Fruit fly (Drosophila melanogaster): ENCODE measurements around the gene CG18764.

Gene CG18764

dm6 chr3R:11614107-11614506 is 12.6 kb upstream of the CG18764 start:
- TF ChIP-seq CG3407 (GFP tag; optimal IDR thresholded peaks at IDR 0.05) = no peak
- TF ChIP-seq repo (GFP tag; optimal IDR thresholded peaks at IDR 0.05) = no peak
- TF ChIP-seq CG13287 (GFP tag; IDR thresholded peaks at IDR 0.05; ENCODE audit: partially characterized antibody) = no peak
- TF ChIP-seq CG11696 (GFP tag; IDR thresholded peaks at IDR 0.05) = no peak
- peak; percentile 25 for TF ChIP-seq sens (GFP tag)
- TF ChIP-seq ssp (GFP tag; IDR thresholded peaks at IDR 0.05) = no peak
- TF ChIP-seq crol (GFP tag; IDR thresholded peaks at IDR 0.05) = 0 out of 2 replicates have a peak, but pooled peaks have one; percentile 15
- 0 out of 3 replicates have a peak, but pooled peaks have one; percentile 6 for TF ChIP-seq ase (GFP tag; IDR thresholded peaks at IDR 0.05)
- no peak for TF ChIP-seq danr (GFP tag; IDR thresholded peaks at IDR 0.05)

dm6 chr3R:11614507-11614906 is 12.2 kb upstream of the CG18764 start:
- TF ChIP-seq sob (GFP tag; IDR thresholded peaks at IDR 0.05) (no peak), Drgx (GFP tag; IDR thresholded peaks at IDR 0.05) (peak; percentile 54; the same call in 1 of the 2 replicates), CG2889 (GFP tag; IDR thresholded peaks at IDR 0.05) (no peak), CG14710 (tag; optimal IDR thresholded peaks at IDR 0.05) (no peak), mam (GFP tag; optimal IDR thresholded peaks at IDR 0.05) (no peak), ara (GFP tag; IDR thresholded peaks at IDR 0.05) (no peak), CG12219 (GFP tag; optimal IDR thresholded peaks at IDR 0.05) (no peak), lbe (GFP tag; optimal IDR thresholded peaks at IDR 0.05) (peak; percentile 26), CG3838 (GFP tag; optimal IDR thresholded peaks at IDR 0.05) (no peak)

dm6 chr3R:11615415-11616104 is 11.1 kb upstream of the CG18764 start:
- TF ChIP-seq CG1024 (GFP tag; IDR thresholded peaks at IDR 0.05) (no peak), CG17912 (GFP tag; optimal IDR thresholded peaks at IDR 0.05) (no peak), Mad (GFP tag; optimal IDR thresholded peaks at IDR 0.05) (no peak), CG7987 (GFP tag; optimal IDR thresholded peaks at IDR 0.05) (no peak), Oaz (GFP tag; IDR thresholded peaks at IDR 0.05) (no peak), dati (GFP tag; IDR thresholded peaks at IDR 0.05) (no peak), Awh (GFP tag; IDR thresholded peaks at IDR 0.05) (0 out of 2 replicates have a peak, but pooled peaks have one; percentile 16), tll (GFP tag; optimal IDR thresholded peaks at IDR 0.05) (peak in 1 of 2 experiments; percentile 46), nerfin-1 (tag; optimal IDR thresholded peaks at IDR 0.05) (peak; percentile 91), en (GFP tag; optimal IDR thresholded peaks at IDR 0.05) (no peak), Taf1 (GFP tag; IDR thresholded peaks at IDR 0.05) (no peak), HLHmδ (GFP tag; optimal IDR thresholded peaks at IDR 0.05) (no peak), Nf-YB (GFP tag; optimal IDR thresholded peaks at IDR 0.05) (no peak), MESR4 (GFP tag; optimal IDR thresholded peaks at IDR 0.05) (no peak), CG31441 (GFP tag; IDR thresholded peaks at IDR 0.05) (no peak), psq (GFP tag; optimal IDR thresholded peaks at IDR 0.05) (no peak), CG32532 (GFP tag; IDR thresholded peaks at IDR 0.05) (no peak), CG4854 (GFP tag; optimal IDR thresholded peaks at IDR 0.05) (no peak), CG13123 (GFP tag; optimal IDR thresholded peaks at IDR 0.05) (no peak), Kr (GFP tag; optimal IDR thresholded peaks at IDR 0.05) (peak; percentile 14), nau (GFP tag; optimal IDR thresholded peaks at IDR 0.05) (no peak), tgo (GFP tag; IDR thresholded peaks at IDR 0.05) (no peak), Opbp (GFP tag; IDR thresholded peaks at IDR 0.05; ENCODE audit: partially characterized antibody) (0 out of 3 replicates have a peak, but pooled peaks have one; percentile 28), sim (GFP tag; IDR thresholded peaks at IDR 0.05) (no peak), pros (GFP tag; optimal IDR thresholded peaks at IDR 0.05) (peak; percentile 69), pho (GFP tag; optimal IDR thresholded peaks at IDR 0.05) (no peak), ap (GFP tag; IDR thresholded peaks at IDR 0.05) (no peak), caup (GFP tag; optimal IDR thresholded peaks at IDR 0.05; ENCODE audit: severe bottlenecking) (no peak), CG8478 (optimal IDR thresholded peaks at IDR 0.05) (peak; percentile 1), NC2α (GFP tag; optimal IDR thresholded peaks at IDR 0.05) (no peak), Deaf1 (tag; optimal IDR thresholded peaks at IDR 0.05) (no peak)
